Fruit fly (Drosophila melanogaster) whole organism, embryonic: ENCODE results near the gene Act79B.
A peak's percentile ranks its signal among the peaks of the same experiment; 100 is the strongest.

Experiments used
- Ada2b ChIP-seq: fragments of 200-800 bp; sonication (Bioruptor generic); IDR thresholded peaks from 2 replicates; pipeline ENCODE4 v1.3.6; 2022; ENCODE audit warnings: missing biosample characterization, missing genetic modification characterization
- Adf1 ChIP-seq: fragments of 200-800 bp; sonication (Bioruptor generic); IDR thresholded peaks from 2 replicates; pipeline ENCODE4 v1.3.6; 2022; ENCODE audit warnings: missing biosample characterization, missing genetic modification characterization
- CG1024 ChIP-seq: fragments of 200-800 bp; sonication (Bioruptor generic); IDR thresholded peaks from 2 replicates; pipeline ENCODE4 v1.3.6; 2022; ENCODE audit warnings: missing biosample characterization, missing genetic modification characterization
- CG10267 ChIP-seq: fragments of 200-800 bp; sonication (Bioruptor generic); optimal IDR thresholded peaks from 2 replicates; lab custom pipeline; 2018; ENCODE audit warnings: missing biosample characterization, mild to moderate bottlenecking, missing genetic modification characterization, moderate library complexity
- CG11560 ChIP-seq: fragments of 200-800 bp; sonication (Bioruptor generic); IDR thresholded peaks from 3 replicates; pipeline ENCODE4 v1.3.6; 2022; ENCODE audit warnings: missing biosample characterization, missing genetic modification characterization
- CG11696 ChIP-seq: fragments of 200-800 bp; sonication (Bioruptor generic); IDR thresholded peaks from 2 replicates; pipeline ENCODE4 v1.3.6; 2022; ENCODE audit warnings: missing biosample characterization, missing genetic modification characterization
- CG12391 ChIP-seq: fragments of 200-800 bp; sonication (Bioruptor generic); optimal IDR thresholded peaks from 3 replicates; lab custom pipeline; 2018; ENCODE audit warnings: missing biosample characterization, mild to moderate bottlenecking, missing genetic modification characterization, moderate library complexity
- CG12659 ChIP-seq: fragments of 200-800 bp; sonication (Bioruptor generic); optimal IDR thresholded peaks from 3 replicates; lab custom pipeline; 2017; ENCODE audit warnings: mild to moderate bottlenecking, missing biosample characterization, missing genetic modification reagents, missing genetic modification characterization
- CG13123 ChIP-seq: fragments of 200-800 bp; sonication (Bioruptor generic); optimal IDR thresholded peaks from 2 replicates; lab custom pipeline; 2016; ENCODE audit warnings: missing biosample characterization, missing genetic modification characterization
- CG13287 ChIP-seq: fragments of 200-800 bp; sonication (Bioruptor generic); IDR thresholded peaks from 2 replicates; pipeline ENCODE4 v1.3.6; 2022; ENCODE audit warnings: missing biosample characterization, missing genetic modification characterization; ENCODE audit not compliant: partially characterized antibody
- CG13296 ChIP-seq: fragments of 200-800 bp; sonication (Bioruptor generic); optimal IDR thresholded peaks from 3 replicates; lab custom pipeline; 2018; ENCODE audit warnings: missing biosample characterization, mild to moderate bottlenecking, missing genetic modification characterization
- CG14441 ChIP-seq: fragments of 200-800 bp; sonication (Bioruptor generic); IDR thresholded peaks from 2 replicates; pipeline ENCODE4 v1.3.6; 2022; ENCODE audit warnings: missing biosample characterization, missing genetic modification characterization
- CG17186 ChIP-seq: fragments of 200-800 bp; sonication (Bioruptor generic); optimal IDR thresholded peaks from 3 replicates; lab custom pipeline; 2017; ENCODE audit warnings: missing biosample characterization, missing genetic modification reagents, missing genetic modification characterization
- CG17612 ChIP-seq: fragments of 200-800 bp; sonication (Bioruptor generic); IDR thresholded peaks from 2 replicates; pipeline ENCODE4 v1.3.6; 2022; ENCODE audit warnings: missing biosample characterization, missing genetic modification characterization
- CG1792 ChIP-seq: fragments of 200-800 bp; sonication (Bioruptor generic); optimal IDR thresholded peaks from 2 replicates; lab custom pipeline; 2016; ENCODE audit warnings: missing biosample characterization, missing genetic modification characterization
- CG18619 ChIP-seq: fragments of 200-800 bp; sonication (Bioruptor generic); optimal IDR thresholded peaks from 3 replicates; lab custom pipeline; 2017; ENCODE audit warnings: missing biosample characterization, mild to moderate bottlenecking, missing genetic modification characterization
- CG2116 ChIP-seq: fragments of 200-800 bp; sonication (Bioruptor generic); optimal IDR thresholded peaks from 3 replicates; lab custom pipeline; 2018; ENCODE audit warnings: missing biosample characterization, mild to moderate bottlenecking, missing genetic modification characterization
- CG2120 ChIP-seq: fragments of 200-800 bp; sonication (Bioruptor generic); optimal IDR thresholded peaks from 3 replicates; lab custom pipeline; 2016; ENCODE audit warnings: missing biosample characterization, missing genetic modification characterization
- CG7839 ChIP-seq: fragments of 200-800 bp; sonication (Bioruptor generic); optimal IDR thresholded peaks from 3 replicates; lab custom pipeline; 2018; ENCODE audit warnings: missing biosample characterization, mild to moderate bottlenecking, missing genetic modification characterization, moderate library complexity
- CG8359 ChIP-seq: fragments of 200-800 bp; sonication (Bioruptor generic); optimal IDR thresholded peaks from 2 replicates; lab custom pipeline; 2017; ENCODE audit warnings: missing biosample characterization, mild to moderate bottlenecking, missing genetic modification characterization, borderline replicate concordance
- CG9437 ChIP-seq: fragments of 200-800 bp; sonication (Bioruptor generic); optimal IDR thresholded peaks from 2 replicates; lab custom pipeline; 2018; ENCODE audit warnings: missing biosample characterization, mild to moderate bottlenecking, missing genetic modification characterization
- CG9876 ChIP-seq: fragments of 200-800 bp; sonication (Bioruptor generic); optimal IDR thresholded peaks from 2 replicates; lab custom pipeline; 2016; ENCODE audit warnings: missing biosample characterization, missing genetic modification characterization
- CoRest ChIP-seq: fragments of 200-800 bp; sonication (Bioruptor generic); optimal IDR thresholded peaks from 3 replicates; lab custom pipeline; 2018; ENCODE audit warnings: missing biosample characterization, mild to moderate bottlenecking, missing genetic modification characterization, moderate library complexity
- Drgx ChIP-seq: fragments of 200-800 bp; sonication (Bioruptor generic); IDR thresholded peaks from 2 replicates; pipeline ENCODE4 v1.3.6; 2022; ENCODE audit warnings: missing biosample characterization, missing genetic modification characterization
- Nf-YC ChIP-seq: fragments of 200-800 bp; optimal IDR thresholded peaks from 3 replicates; lab custom pipeline; 2019; ENCODE audit warnings: missing biosample characterization, mild to moderate bottlenecking, missing genetic modification characterization, moderate library complexity
- Opbp ChIP-seq: fragments of 200-800 bp; sonication (Bioruptor generic); IDR thresholded peaks from 3 replicates; pipeline ENCODE4 v1.3.6; 2022; ENCODE audit warnings: missing biosample characterization, missing genetic modification characterization; ENCODE audit not compliant: partially characterized antibody
- Poxn ChIP-seq: fragments of 200-800 bp; sonication (Bioruptor generic); IDR thresholded peaks from 2 replicates; pipeline ENCODE4 v1.3.6; 2022; ENCODE audit warnings: missing biosample characterization, missing genetic modification characterization
- Rx ChIP-seq: fragments of 200-800 bp; sonication (Bioruptor generic); IDR thresholded peaks from 2 replicates; pipeline ENCODE4 v1.3.6; 2022; ENCODE audit warnings: missing biosample characterization, missing genetic modification characterization
- ab ChIP-seq: fragments of 200-800 bp; sonication (Bioruptor generic); optimal IDR thresholded peaks from 2 replicates; lab custom pipeline; 2016; ENCODE audit warnings: missing biosample characterization, missing genetic modification characterization
- abd-A ChIP-seq: fragments of 200-800 bp; sonication (Bioruptor generic); optimal IDR thresholded peaks from 3 replicates; lab custom pipeline; 2019; ENCODE audit warnings: missing biosample characterization, mild to moderate bottlenecking, missing genetic modification characterization, moderate library complexity
- aop ChIP-seq: fragments of 200-800 bp; sonication (Bioruptor generic); IDR thresholded peaks from 2 replicates; pipeline ENCODE4 v1.3.6; 2022; ENCODE audit warnings: missing biosample characterization, missing genetic modification characterization
- ato ChIP-seq: fragments of 200-800 bp; sonication (Bioruptor generic); IDR thresholded peaks from 2 replicates; pipeline ENCODE4 v1.3.6; 2022; ENCODE audit warnings: missing biosample characterization, missing genetic modification characterization; ENCODE audit not compliant: partially characterized antibody
- bab2 ChIP-seq: fragments of 200-800 bp; sonication (Bioruptor generic); optimal IDR thresholded peaks from 2 replicates; lab custom pipeline; 2016; ENCODE audit warnings: missing biosample characterization, missing genetic modification characterization
- eyg ChIP-seq: fragments of 200-800 bp; sonication (Bioruptor generic); optimal IDR thresholded peaks from 3 replicates; lab custom pipeline; 2016; ENCODE audit warnings: missing biosample characterization, missing genetic modification characterization
- fru ChIP-seq: fragments of >200 bp; optimal IDR thresholded peaks from 2 replicates; lab custom pipeline; 2017
- ftz-f1 ChIP-seq: fragments of 200-800 bp; sonication (Bioruptor generic); optimal IDR thresholded peaks from 2 replicates; lab custom pipeline; 2016; ENCODE audit warnings: missing biosample characterization, missing genetic modification characterization
- gcm ChIP-seq: fragments of 200-800 bp; sonication (Bioruptor generic); optimal IDR thresholded peaks from 2 replicates; lab custom pipeline; 2019; ENCODE audit warnings: missing biosample characterization, mild to moderate bottlenecking, missing genetic modification characterization, moderate library complexity
- grn ChIP-seq: fragments of 200-800 bp; sonication (Bioruptor generic); optimal IDR thresholded peaks from 3 replicates; lab custom pipeline; 2017; ENCODE audit warnings: missing biosample characterization, missing genetic modification characterization
- ind ChIP-seq: fragments of 200-800 bp; sonication (Bioruptor generic); optimal IDR thresholded peaks from 3 replicates; lab custom pipeline; 2016; ENCODE audit warnings: missing biosample characterization, missing genetic modification characterization
- nerfin-1 ChIP-seq: fragments of 200-800 bp; sonication (Bioruptor generic); optimal IDR thresholded peaks from 3 replicates; lab custom pipeline; 2019; ENCODE audit warnings: missing biosample characterization, mild to moderate bottlenecking, missing genetic modification characterization, moderate library complexity
- pan ChIP-seq, 4 experiments: fragments of >200 bp in 3 of 4; fragments of 200-800 bp in 1 of 4; sonication (Bioruptor generic) in 1 of 4; optimal IDR thresholded peaks in 3 of 4; IDR thresholded peaks in 1 of 4; 2 replicates each; pipeline versions ENCODE4 v1.3.6 to Lab custom; 2017 to 2022; ENCODE audit warnings: missing biosample characterization in 2 of 4, missing genetic modification characterization in 2 of 4, mixed read lengths in 1 of 4
- pho ChIP-seq: fragments of 200-800 bp; sonication (Bioruptor generic); optimal IDR thresholded peaks from 2 replicates; lab custom pipeline; 2016; ENCODE audit warnings: missing biosample characterization, missing genetic modification characterization
- psq ChIP-seq: fragments of 200-800 bp; sonication (Bioruptor generic); optimal IDR thresholded peaks from 2 replicates; lab custom pipeline; 2017; ENCODE audit warnings: missing biosample characterization, missing genetic modification characterization
- rib ChIP-seq: fragments of 200-800 bp; sonication (Bioruptor generic); IDR thresholded peaks from 2 replicates; pipeline ENCODE4 v1.3.6; 2022; ENCODE audit warnings: missing biosample characterization, missing genetic modification characterization
- ro ChIP-seq: fragments of 200-800 bp; sonication (Bioruptor generic); IDR thresholded peaks from 2 replicates; pipeline ENCODE4 v1.3.6; 2022; ENCODE audit warnings: missing biosample characterization, missing genetic modification characterization
- trem ChIP-seq: fragments of 200-800 bp; optimal IDR thresholded peaks from 3 replicates; lab custom pipeline; 2019; ENCODE audit warnings: missing biosample characterization, mild to moderate bottlenecking, missing genetic modification characterization, moderate library complexity
- unc-4 ChIP-seq: fragments of 200-800 bp; sonication (Bioruptor generic); IDR thresholded peaks from 2 replicates; pipeline ENCODE4 v1.3.6; 2022; ENCODE audit warnings: missing biosample characterization, missing genetic modification characterization; ENCODE audit not compliant: partially characterized antibody
- zf30C ChIP-seq: fragments of 200-800 bp; sonication (Bioruptor generic); optimal IDR thresholded peaks from 3 replicates; lab custom pipeline; 2018; ENCODE audit warnings: missing biosample characterization, mild to moderate bottlenecking, missing genetic modification characterization
- zfh1 ChIP-seq: fragments of 200-800 bp; sonication (Bioruptor generic); IDR thresholded peaks from 3 replicates; pipeline ENCODE4 v1.3.6; 2022; ENCODE audit warnings: missing biosample characterization, missing genetic modification characterization

Gene Act79B

DNA sequence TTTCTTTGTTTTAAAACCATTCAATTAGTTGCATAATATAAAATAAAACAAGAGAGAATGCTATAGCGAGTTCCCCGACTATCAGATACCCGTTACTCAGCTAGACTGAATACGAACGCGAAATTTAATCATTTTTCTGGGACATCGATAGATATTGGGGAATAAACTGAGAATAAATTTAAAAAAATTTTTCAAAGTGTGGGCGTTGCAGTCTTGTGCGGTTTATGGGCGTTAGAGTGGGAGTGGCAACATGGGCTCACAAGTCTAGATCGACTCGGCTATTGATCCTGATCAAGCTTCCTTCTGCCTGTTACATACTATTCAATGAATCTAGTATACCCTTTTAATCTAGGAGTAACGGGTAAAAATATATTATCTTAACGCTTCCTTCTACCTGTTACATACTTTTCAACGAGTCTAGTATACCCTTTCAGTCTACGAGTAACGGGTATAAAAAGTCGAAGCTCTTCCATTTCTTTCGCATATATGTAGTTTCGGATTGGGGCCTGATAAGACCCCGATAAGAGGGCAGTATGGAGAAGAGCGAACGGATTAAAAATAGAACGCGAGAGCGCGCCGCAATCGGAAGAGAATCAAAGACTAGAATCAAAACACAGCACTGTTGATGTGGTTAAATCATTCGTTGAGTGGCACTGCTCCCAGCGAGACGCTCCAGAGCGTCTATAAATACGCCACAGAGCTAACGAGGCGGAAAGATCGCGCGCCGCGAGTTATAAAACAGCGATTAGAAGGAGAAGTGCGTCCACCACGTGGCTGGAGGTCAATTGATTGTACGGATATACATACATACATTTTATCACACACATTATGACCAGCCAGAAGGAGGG is 30.3 kb upstream of the Act79B start, which contains the start of gene CG7458 (continued):
- TF ChIP-seq Opbp (GFP tag; lab: Robert Waterston, UW) = no peak
- no peak for TF ChIP-seq Drgx (GFP tag; lab: Robert Waterston, UW)
- TF ChIP-seq zf30C (GFP tag; lab: Kevin White, UChicago) = no peak
- no peak for TF ChIP-seq CG13296
- TF ChIP-seq CG2120 = peak; percentile 75
- TF ChIP-seq CG10267 (tag; lab: Kevin White, UChicago) = peak; percentile 17
- no peak for TF ChIP-seq fru (lab: Kevin White, UChicago)
- no peak for TF ChIP-seq CG13123 (GFP tag; lab: Kevin White, UChicago)
- peak; percentile 56 for TF ChIP-seq CG12391 (tag; lab: Kevin White, UChicago)
- TF ChIP-seq bab2 = peak; percentile 58
- TF ChIP-seq CG2116 (GFP tag; lab: Kevin White, UChicago) = no peak
- peak; percentile 72 for TF ChIP-seq CoRest (tag; lab: Kevin White, UChicago)
- no peak for TF ChIP-seq ro (GFP tag; lab: Robert Waterston, UW)
- TF ChIP-seq rib (GFP tag; lab: Robert Waterston, UW) = no peak
- TF ChIP-seq CG11560 (tag; lab: Robert Waterston, UW) = no peak
- peak; percentile 53 for TF ChIP-seq Nf-YC (tag; lab: Kevin White, UChicago)
- no peak for TF ChIP-seq ato
- peak; percentile 51 for TF ChIP-seq Ada2b (GFP tag; lab: Robert Waterston, UW)
- TF ChIP-seq CG8359 = no peak
- peak; percentile 75 for TF ChIP-seq ftz-f1
- no peak for TF ChIP-seq pan (optimal IDR thresholded peaks at IDR 0.05; lab: Kevin White, UChicago)
- TF ChIP-seq pan (GFP tag; optimal IDR thresholded peaks at IDR 0.05 in 1 of 2, IDR thresholded peaks at IDR 0.05 in 1 of 2) = no peak
- no peak for TF ChIP-seq aop
- no peak for TF ChIP-seq CG1024 (GFP tag; lab: Robert Waterston, UW)
- no peak for TF ChIP-seq CG11696
- no peak for TF ChIP-seq Poxn (GFP tag; lab: Robert Waterston, UW)
- TF ChIP-seq CG7839 (tag; lab: Kevin White, UChicago) = peak; percentile 69
- no peak for TF ChIP-seq psq (GFP tag; lab: Kevin White, UChicago)
- peak; percentile 41 for TF ChIP-seq CG13287 (GFP tag; lab: Robert Waterston, UW)
- no peak for TF ChIP-seq nerfin-1 (tag; lab: Kevin White, UChicago)
- TF ChIP-seq grn = peak; percentile 96
- peak; percentile 5 for TF ChIP-seq eyg (GFP tag; lab: Kevin White, UChicago)
- TF ChIP-seq Rx (GFP tag; lab: Robert Waterston, UW) = no peak
- peak; percentile 3 for TF ChIP-seq CG1792 (GFP tag; lab: Kevin White, UChicago)
- TF ChIP-seq CG9437 (GFP tag; lab: Kevin White, UChicago) = peak; percentile 60
- TF ChIP-seq CG18619 (GFP tag; lab: Kevin White, UChicago) = peak; percentile 49
- peak; percentile 26; the same call in 1 of the 2 replicates for TF ChIP-seq Adf1 (GFP tag; lab: Robert Waterston, UW)
- TF ChIP-seq abd-A = no peak
- peak; percentile 46; the same call in 1 of the 2 replicates for TF ChIP-seq CG14441 (GFP tag; lab: Robert Waterston, UW)
- TF ChIP-seq CG17186 (GFP tag; lab: Kevin White, UChicago) = no peak
- peak; percentile 54 for TF ChIP-seq pho (GFP tag; lab: Kevin White, UChicago)
- TF ChIP-seq CG9876 (GFP tag; lab: Kevin White, UChicago) = no peak
- no peak for TF ChIP-seq ab
- peak; percentile 25; the same call in 1 of the 3 replicates for TF ChIP-seq zfh1 (GFP tag; lab: Robert Waterston, UW)
- TF ChIP-seq gcm (GFP tag; lab: Kevin White, UChicago) = no peak
- TF ChIP-seq ind (GFP tag; lab: Kevin White, UChicago) = peak; percentile 41
- peak; percentile 50 for TF ChIP-seq CG12659 (GFP tag; lab: Kevin White, UChicago)
- no peak for TF ChIP-seq unc-4
- 0 out of 2 replicates have a peak, but pooled peaks have one; percentile 11 for TF ChIP-seq CG17612 (GFP tag; lab: Robert Waterston, UW)
- TF ChIP-seq trem (tag; lab: Kevin White, UChicago) = no peak
